In the genomic region with DNA sequence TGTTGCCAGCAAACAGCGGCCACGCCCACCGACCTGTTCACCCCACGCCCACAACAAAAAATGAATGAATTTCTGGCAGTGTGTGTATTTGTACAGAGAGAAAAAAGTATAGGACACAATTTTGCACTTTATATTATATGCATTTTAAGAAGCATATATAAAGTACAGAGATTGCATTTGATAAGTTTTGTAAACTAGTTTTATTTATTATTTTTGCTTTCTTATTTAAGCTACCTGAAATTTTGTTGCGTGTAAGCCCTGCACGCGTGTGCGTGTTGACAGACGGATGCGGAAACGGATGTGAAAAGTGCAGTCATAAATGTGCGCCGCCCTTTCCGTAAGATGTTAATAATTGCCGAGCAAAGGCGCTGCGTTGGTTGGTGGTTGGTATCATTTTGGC, we compare ENCODE assay signal across 3 fruit fly cellular contexts.
TF ChIP-seq lines count a peak whose summit lies in the region.

No protein-coding gene starts in this region.

TF ChIP-seq in whole organism, embryonic, 481 proteins besides CTCF, POLR2A, EP300 and RAD21 (continued from another document and continues in another):
- TF ChIP-seq D (optimal IDR thresholded peaks at IDR 0.05; lab: Kevin White, UChicago) (no peak), D (GFP tag; optimal IDR thresholded peaks at IDR 0.05; lab: Kevin White, UChicago) (no peak), CG7556 (GFP tag; optimal IDR thresholded peaks at IDR 0.05; lab: Kevin White, UChicago) (peak; percentile 17), kni (GFP tag; optimal IDR thresholded peaks at IDR 0.05; lab: Kevin White, UChicago) (no peak), bab2 (GFP tag; optimal IDR thresholded peaks at IDR 0.05; lab: Kevin White, UChicago) (no peak), CG11456 (GFP tag; IDR thresholded peaks at IDR 0.05; lab: Robert Waterston, UW) (no peak), CG15514 (GFP tag; optimal IDR thresholded peaks at IDR 0.05; lab: Kevin White, UChicago) (no peak), trem (tag; optimal IDR thresholded peaks at IDR 0.05; lab: Kevin White, UChicago) (peak; percentile 10), CG42726 (GFP tag; IDR thresholded peaks at IDR 0.05; lab: Robert Waterston, UW; ENCODE audit: partially characterized antibody) (no peak), gcm (GFP tag; optimal IDR thresholded peaks at IDR 0.05; lab: Kevin White, UChicago) (no peak), lmd (GFP tag; IDR thresholded peaks at IDR 0.05; lab: Robert Waterston, UW) (0 out of 2 replicates have a peak, but pooled peaks have one; percentile 5), CG9727 (GFP tag; optimal IDR thresholded peaks at IDR 0.05; lab: Kevin White, UChicago) (no peak), ci (GFP tag; IDR thresholded peaks at IDR 0.05; lab: Robert Waterston, UW) (peak; percentile 51; the same call in 1 of the 3 replicates), Kr (GFP tag; optimal IDR thresholded peaks at IDR 0.05; lab: Kevin White, UChicago) (no peak), Fer1 (GFP tag; optimal IDR thresholded peaks at IDR 0.05; lab: Kevin White, UChicago) (peak; percentile 29), Ptx1 (GFP tag; IDR thresholded peaks at IDR 0.05; lab: Robert Waterston, UW) (peak; percentile 52; the same call in 1 of the 2 replicates), tx (GFP tag; optimal IDR thresholded peaks at IDR 0.05; lab: Kevin White, UChicago) (no peak), Sox100B (GFP tag; optimal IDR thresholded peaks at IDR 0.05; lab: Kevin White, UChicago) (peak; percentile 3), mirr (GFP tag; optimal IDR thresholded peaks at IDR 0.05; lab: Kevin White, UChicago) (no peak), tap (tag; optimal IDR thresholded peaks at IDR 0.05; lab: Kevin White, UChicago) (peak; percentile 21), Drgx (GFP tag; IDR thresholded peaks at IDR 0.05; lab: Robert Waterston, UW) (no peak), HLH4C (GFP tag; IDR thresholded peaks at IDR 0.05; lab: Robert Waterston, UW; ENCODE audit: partially characterized antibody) (no peak), CG15073 (GFP tag; optimal IDR thresholded peaks at IDR 0.05; lab: Kevin White, UChicago) (no peak), cato (GFP tag; optimal IDR thresholded peaks at IDR 0.05; lab: Kevin White, UChicago; ENCODE audit: borderline replicate concordance) (no peak), sens (GFP tag; lab: Kevin White, UChicago) (peak; percentile 66), pb (GFP tag; optimal IDR thresholded peaks at IDR 0.05; lab: Kevin White, UChicago) (no peak), NfI (GFP tag; optimal IDR thresholded peaks at IDR 0.05; lab: Kevin White, UChicago) (no peak), bigmax (GFP tag; optimal IDR thresholded peaks at IDR 0.05; lab: Kevin White, UChicago) (no peak), CG6765 (GFP tag; optimal IDR thresholded peaks at IDR 0.05; lab: Kevin White, UChicago) (no peak), CG3847 (GFP tag; IDR thresholded peaks at IDR 0.05; lab: Robert Waterston, UW) (no peak), ttk (GFP tag; IDR thresholded peaks at IDR 0.05; lab: Robert Waterston, UW) (no peak), fd96Cb (tag; optimal IDR thresholded peaks at IDR 0.05; lab: Kevin White, UChicago) (no peak), p53 (GFP tag; optimal IDR thresholded peaks at IDR 0.05; lab: Kevin White, UChicago) (no peak), hbn (GFP tag; IDR thresholded peaks at IDR 0.05; lab: Robert Waterston, UW; ENCODE audit: partially characterized antibody) (no peak), CG4707 (GFP tag; optimal IDR thresholded peaks at IDR 0.05; lab: Kevin White, UChicago) (no peak), CG32767 (GFP tag; IDR thresholded peaks at IDR 0.05; lab: Robert Waterston, UW) (no peak), CG32532 (GFP tag; IDR thresholded peaks at IDR 0.05; lab: Robert Waterston, UW) (no peak; the same call in 1 of the 2 replicates), ac (GFP tag; optimal IDR thresholded peaks at IDR 0.05; lab: Kevin White, UChicago) (no peak), stwl (tag; optimal IDR thresholded peaks at IDR 0.05; lab: Kevin White, UChicago) (no peak), kah (GFP tag; optimal IDR thresholded peaks at IDR 0.05; lab: Kevin White, UChicago) (no peak), CG8944 (GFP tag; optimal IDR thresholded peaks at IDR 0.05; lab: Kevin White, UChicago) (no peak), gce (GFP tag; IDR thresholded peaks at IDR 0.05; lab: Robert Waterston, UW) (no peak), CG4282 (GFP tag; optimal IDR thresholded peaks at IDR 0.05; lab: Kevin White, UChicago) (no peak)

TF ChIP-seq in whole organism, prepupa, 60 proteins besides CTCF, POLR2A, EP300 and RAD21 (continued from another document):
- TF ChIP-seq Smox (GFP tag; optimal IDR thresholded peaks at IDR 0.05; lab: Kevin White, UChicago) (no peak), fd59A (GFP tag; optimal IDR thresholded peaks at IDR 0.05; lab: Kevin White, UChicago) (peak; percentile 13), Blimp-1 (GFP tag; optimal IDR thresholded peaks at IDR 0.05; lab: Kevin White, UChicago) (no peak), acj6 (GFP tag; optimal IDR thresholded peaks at IDR 0.05; lab: Kevin White, UChicago) (no peak), CG8319 (GFP tag; optimal IDR thresholded peaks at IDR 0.05; lab: Kevin White, UChicago) (no peak), CG10631 (GFP tag; optimal IDR thresholded peaks at IDR 0.05; lab: Kevin White, UChicago) (peak; percentile 11), CG6808 (GFP tag; optimal IDR thresholded peaks at IDR 0.05; lab: Kevin White, UChicago) (no peak), CG10669 (GFP tag; optimal IDR thresholded peaks at IDR 0.05; lab: Kevin White, UChicago) (peak; percentile 51), Sox15 (GFP tag; optimal IDR thresholded peaks at IDR 0.05; lab: Kevin White, UChicago) (no peak), Sox14 (GFP tag; optimal IDR thresholded peaks at IDR 0.05; lab: Kevin White, UChicago) (peak; percentile 4), CG3919 (GFP tag; optimal IDR thresholded peaks at IDR 0.05; lab: Kevin White, UChicago) (peak; percentile 23), OdsH (GFP tag; optimal IDR thresholded peaks at IDR 0.05; lab: Kevin White, UChicago) (no peak), svp (GFP tag; lab: Kevin White, UChicago) (peak; percentile 58), dac (GFP tag; optimal IDR thresholded peaks at IDR 0.05; lab: Kevin White, UChicago) (no peak), CG3032 (tag; optimal IDR thresholded peaks at IDR 0.05; lab: Kevin White, UChicago) (no peak), Lpt (GFP tag; optimal IDR thresholded peaks at IDR 0.05; lab: Kevin White, UChicago) (no peak), CG11294 (GFP tag; IDR thresholded peaks at IDR 0.05; lab: Robert Waterston, UW) (no peak), CG6163 (GFP tag; IDR thresholded peaks at IDR 0.05; lab: Robert Waterston, UW) (no peak), CG15336 (GFP tag; IDR thresholded peaks at IDR 0.05; lab: Robert Waterston, UW) (no peak), Eip78C (GFP tag; lab: Kevin White, UChicago) (peak; percentile 36), Hr4 (GFP tag; optimal IDR thresholded peaks at IDR 0.05; lab: Kevin White, UChicago) (no peak), CG1621 (tag; optimal IDR thresholded peaks at IDR 0.05; lab: Kevin White, UChicago) (no peak), CG31627 (GFP tag; optimal IDR thresholded peaks at IDR 0.05; lab: Kevin White, UChicago) (no peak), CG8119 (GFP tag; IDR thresholded peaks at IDR 0.05; lab: Robert Waterston, UW) (no peak), topi (GFP tag; optimal IDR thresholded peaks at IDR 0.05; lab: Kevin White, UChicago) (no peak), Ets96B (tag; optimal IDR thresholded peaks at IDR 0.05; lab: Kevin White, UChicago) (peak; percentile 39), CG6854 (GFP tag; optimal IDR thresholded peaks at IDR 0.05; lab: Kevin White, UChicago) (no peak), Eip93F (GFP tag; optimal IDR thresholded peaks at IDR 0.05; lab: Kevin White, UChicago) (no peak), CG16779 (tag; optimal IDR thresholded peaks at IDR 0.05; lab: Kevin White, UChicago) (no peak), CG32006 (GFP tag; optimal IDR thresholded peaks at IDR 0.05; lab: Kevin White, UChicago) (peak; percentile 22), Met (GFP tag; optimal IDR thresholded peaks at IDR 0.05; lab: Kevin White, UChicago) (peak; percentile 4), Gug (GFP tag; IDR thresholded peaks at IDR 0.05; lab: Robert Waterston, UW) (no peak), Hr38 (GFP tag; optimal IDR thresholded peaks at IDR 0.05; lab: Kevin White, UChicago) (no peak), Hr39 (GFP tag; optimal IDR thresholded peaks at IDR 0.05; lab: Kevin White, UChicago) (peak; percentile 9), esn (GFP tag; optimal IDR thresholded peaks at IDR 0.05; lab: Kevin White, UChicago) (no peak), ss (GFP tag; optimal IDR thresholded peaks at IDR 0.05; lab: Kevin White, UChicago) (peak in 1 of 2 experiments; percentile 36), CG9139 (GFP tag; optimal IDR thresholded peaks at IDR 0.05; lab: Kevin White, UChicago) (no peak), pdm3 (GFP tag; optimal IDR thresholded peaks at IDR 0.05; lab: Kevin White, UChicago) (no peak)

TF ChIP-seq in whole organism, wandering third instar larva, 38 proteins besides CTCF, POLR2A, EP300 and RAD21 (continued from another document):
- TF ChIP-seq brk (GFP tag; optimal IDR thresholded peaks at IDR 0.05; lab: Kevin White, UChicago) (no peak), sv (GFP tag; optimal IDR thresholded peaks at IDR 0.05; lab: Kevin White, UChicago) (no peak)
